In the genomic region with DNA sequence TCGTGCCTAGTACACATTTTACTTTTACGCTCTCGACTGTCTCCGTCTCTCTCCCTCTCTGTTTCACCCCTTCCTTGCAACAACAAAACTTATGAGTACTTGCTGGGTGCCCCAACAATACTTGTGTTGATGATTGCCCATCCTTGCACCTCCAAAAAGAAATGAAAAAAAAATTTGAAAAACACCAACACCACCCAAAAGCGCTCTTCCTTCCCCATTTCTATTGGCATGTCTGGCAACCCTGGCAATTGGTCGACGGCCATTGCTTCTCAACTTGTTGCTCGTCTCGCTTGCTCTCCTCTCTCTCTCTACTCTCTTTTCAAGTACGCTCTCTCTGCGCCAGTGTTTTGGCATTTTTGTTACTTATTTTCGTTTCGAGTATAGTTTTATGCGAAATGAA, we compare ENCODE assay signal across 4 fruit fly cellular contexts.
A peak's percentile ranks its signal among the peaks of the same experiment; 100 is the strongest.
TF ChIP-seq lines count a peak whose summit lies in the region.

No protein-coding gene starts in this region.

TF ChIP-seq in whole organism, adult, 20 proteins besides CTCF, POLR2A, EP300 and RAD21 (continued from another document):
- TF ChIP-seq tj (GFP tag; optimal IDR thresholded peaks at IDR 0.05; lab: Kevin White, UChicago) (no peak), ovo (GFP tag; optimal IDR thresholded peaks at IDR 0.05; lab: Kevin White, UChicago) (no peak), cic (GFP tag; optimal IDR thresholded peaks at IDR 0.05; lab: Kevin White, UChicago) (peak; percentile 22), CG33017 (tag; optimal IDR thresholded peaks at IDR 0.05; lab: Kevin White, UChicago) (peak; percentile 25)

TF ChIP-seq in whole organism, embryonic, 481 proteins besides CTCF, POLR2A, EP300 and RAD21 (continued from another document and continues in another):
- no peak for TF ChIP-seq chif (GFP tag; optimal IDR thresholded peaks at IDR 0.05; lab: Kevin White, UChicago)
- TF ChIP-seq chn (GFP tag; optimal IDR thresholded peaks at IDR 0.05; lab: Kevin White, UChicago): peak; percentile 19
- TF ChIP-seq Hr51 (GFP tag; optimal IDR thresholded peaks at IDR 0.05; lab: Kevin White, UChicago): peak in 1 of 2 experiments; percentile 49
- no peak for TF ChIP-seq CG12299 (tag; optimal IDR thresholded peaks at IDR 0.05; lab: Kevin White, UChicago)
- no peak for TF ChIP-seq tgo (GFP tag; IDR thresholded peaks at IDR 0.05; lab: Robert Waterston, UW)
- peak; percentile 75 for TF ChIP-seq kah (GFP tag; optimal IDR thresholded peaks at IDR 0.05; lab: Kevin White, UChicago)
- no peak for TF ChIP-seq h (optimal IDR thresholded peaks at IDR 0.05; lab: Kevin White, UChicago)
- TF ChIP-seq CG11695 (GFP tag; IDR thresholded peaks at IDR 0.05; lab: Robert Waterston, UW): no peak
- TF ChIP-seq chm (GFP tag; IDR thresholded peaks at IDR 0.05; lab: Robert Waterston, UW): no peak
- TF ChIP-seq Dek (tag; optimal IDR thresholded peaks at IDR 0.05; lab: Kevin White, UChicago): no peak
- TF ChIP-seq ab (GFP tag; optimal IDR thresholded peaks at IDR 0.05; lab: Kevin White, UChicago): no peak
- no peak for TF ChIP-seq NK7.1 (GFP tag; optimal IDR thresholded peaks at IDR 0.05; lab: Kevin White, UChicago)
- no peak for TF ChIP-seq HHEX (GFP tag; optimal IDR thresholded peaks at IDR 0.05; lab: Kevin White, UChicago)
- no peak for TF ChIP-seq wek (GFP tag; optimal IDR thresholded peaks at IDR 0.05; lab: Kevin White, UChicago)
- TF ChIP-seq bsh (GFP tag; optimal IDR thresholded peaks at IDR 0.05; lab: Kevin White, UChicago): peak in 1 of 2 experiments; percentile 12
- TF ChIP-seq Side (GFP tag; optimal IDR thresholded peaks at IDR 0.05; lab: Kevin White, UChicago): peak; percentile 18
- no peak for TF ChIP-seq Antp (GFP tag; optimal IDR thresholded peaks at IDR 0.05; lab: Kevin White, UChicago)
- TF ChIP-seq cg (GFP tag; optimal IDR thresholded peaks at IDR 0.05; lab: Kevin White, UChicago): no peak
- peak; percentile 47; the same call in 1 of the 4 replicates for TF ChIP-seq Dll (GFP tag; IDR thresholded peaks at IDR 0.05; lab: Robert Waterston, UW; ENCODE audit: partially characterized antibody)
- no peak for TF ChIP-seq CG6813 (GFP tag; optimal IDR thresholded peaks at IDR 0.05; lab: Kevin White, UChicago)
- no peak for TF ChIP-seq otp (GFP tag; IDR thresholded peaks at IDR 0.05; lab: Robert Waterston, UW)
- no peak for TF ChIP-seq sug (tag; optimal IDR thresholded peaks at IDR 0.05; lab: Kevin White, UChicago)
- TF ChIP-seq Sox100B (GFP tag; optimal IDR thresholded peaks at IDR 0.05; lab: Kevin White, UChicago): no peak
- no peak for TF ChIP-seq CG17385 (GFP tag; optimal IDR thresholded peaks at IDR 0.05; lab: Kevin White, UChicago)
- TF ChIP-seq Ets97D (GFP tag; optimal IDR thresholded peaks at IDR 0.05; lab: Kevin White, UChicago): no peak
- TF ChIP-seq CG18476 (GFP tag; optimal IDR thresholded peaks at IDR 0.05; lab: Kevin White, UChicago): no peak
- no peak for TF ChIP-seq Dfd (GFP tag; optimal IDR thresholded peaks at IDR 0.05; lab: Kevin White, UChicago)
- peak; percentile 51 for TF ChIP-seq CG13424 (tag; optimal IDR thresholded peaks at IDR 0.05; lab: Kevin White, UChicago)
- TF ChIP-seq CG6654 (GFP tag; optimal IDR thresholded peaks at IDR 0.05; lab: Kevin White, UChicago): no peak
- TF ChIP-seq YL-1 (GFP tag; optimal IDR thresholded peaks at IDR 0.05; lab: Kevin White, UChicago): no peak
- TF ChIP-seq Awh (GFP tag; IDR thresholded peaks at IDR 0.05; lab: Robert Waterston, UW): no peak
- peak; percentile 3 for TF ChIP-seq HLH54F (GFP tag; optimal IDR thresholded peaks at IDR 0.05; lab: Kevin White, UChicago)
- TF ChIP-seq CG6254 (GFP tag; optimal IDR thresholded peaks at IDR 0.05; lab: Kevin White, UChicago): no peak
- TF ChIP-seq CG12155 (GFP tag; optimal IDR thresholded peaks at IDR 0.05; lab: Kevin White, UChicago): peak; percentile 38
- no peak for TF ChIP-seq fu2 (GFP tag; optimal IDR thresholded peaks at IDR 0.05; lab: Kevin White, UChicago)
- TF ChIP-seq CG15514 (GFP tag; optimal IDR thresholded peaks at IDR 0.05; lab: Kevin White, UChicago): peak; percentile 68
- TF ChIP-seq gfzf (GFP tag; optimal IDR thresholded peaks at IDR 0.05; lab: Kevin White, UChicago): peak; percentile 1
- no peak for TF ChIP-seq Bteb2 (GFP tag; optimal IDR thresholded peaks at IDR 0.05; lab: Kevin White, UChicago)
- no peak for TF ChIP-seq CG7372 (GFP tag; IDR thresholded peaks at IDR 0.05; lab: Robert Waterston, UW)
- TF ChIP-seq kay (GFP tag; optimal IDR thresholded peaks at IDR 0.05; lab: Kevin White, UChicago): no peak
- TF ChIP-seq CG31365 (tag; optimal IDR thresholded peaks at IDR 0.05; lab: Kevin White, UChicago): no peak
- TF ChIP-seq CG15479 (GFP tag; optimal IDR thresholded peaks at IDR 0.05; lab: Kevin White, UChicago): no peak
- no peak for TF ChIP-seq CG30020 (tag; optimal IDR thresholded peaks at IDR 0.05; lab: Kevin White, UChicago)

TF ChIP-seq in whole organism, prepupa, 60 proteins besides CTCF, POLR2A, EP300 and RAD21 (continued from another document):
- peak; percentile 19 for TF ChIP-seq dsx (GFP tag; optimal IDR thresholded peaks at IDR 0.05; lab: Kevin White, UChicago; ENCODE audit: poor library complexity, severe bottlenecking)
- no peak for TF ChIP-seq Ets96B (tag; optimal IDR thresholded peaks at IDR 0.05; lab: Kevin White, UChicago)
- no peak for TF ChIP-seq fkh (GFP tag; optimal IDR thresholded peaks at IDR 0.05; lab: Kevin White, UChicago)
- TF ChIP-seq fd59A (GFP tag; optimal IDR thresholded peaks at IDR 0.05; lab: Kevin White, UChicago): no peak
- TF ChIP-seq CG6163 (GFP tag; IDR thresholded peaks at IDR 0.05; lab: Robert Waterston, UW): peak; percentile 45; the same call in 2 of the 3 replicates
- peak; percentile 38 for TF ChIP-seq Sox14 (GFP tag; optimal IDR thresholded peaks at IDR 0.05; lab: Kevin White, UChicago)
- TF ChIP-seq topi (GFP tag; optimal IDR thresholded peaks at IDR 0.05; lab: Kevin White, UChicago): peak; percentile 32
- TF ChIP-seq Hr4 (GFP tag; optimal IDR thresholded peaks at IDR 0.05; lab: Kevin White, UChicago): peak; percentile 11
- peak; percentile 25 for TF ChIP-seq CG9139 (GFP tag; optimal IDR thresholded peaks at IDR 0.05; lab: Kevin White, UChicago)
- no peak for TF ChIP-seq CG10669 (GFP tag; optimal IDR thresholded peaks at IDR 0.05; lab: Kevin White, UChicago)
- TF ChIP-seq ss (GFP tag; optimal IDR thresholded peaks at IDR 0.05; lab: Kevin White, UChicago): peak in 1 of 2 experiments; percentile 12
- TF ChIP-seq lz (GFP tag; optimal IDR thresholded peaks at IDR 0.05; lab: Kevin White, UChicago): no peak
- TF ChIP-seq CG7368 (GFP tag; optimal IDR thresholded peaks at IDR 0.05; lab: Kevin White, UChicago): peak; percentile 59
- TF ChIP-seq CG11902 (GFP tag; optimal IDR thresholded peaks at IDR 0.05; lab: Kevin White, UChicago): no peak
- TF ChIP-seq CG8632 (GFP tag; optimal IDR thresholded peaks at IDR 0.05; lab: Kevin White, UChicago): peak; percentile 36
- TF ChIP-seq net (GFP tag; optimal IDR thresholded peaks at IDR 0.05; lab: Kevin White, UChicago): peak; percentile 39
- peak; percentile 58 for TF ChIP-seq CG6808 (GFP tag; optimal IDR thresholded peaks at IDR 0.05; lab: Kevin White, UChicago)
- peak; percentile 52 for TF ChIP-seq CG34406 (GFP tag; optimal IDR thresholded peaks at IDR 0.05; lab: Kevin White, UChicago)
- TF ChIP-seq Eip93F (GFP tag; optimal IDR thresholded peaks at IDR 0.05; lab: Kevin White, UChicago): no peak
- peak; percentile 25 for TF ChIP-seq Hr39 (GFP tag; optimal IDR thresholded peaks at IDR 0.05; lab: Kevin White, UChicago)
- peak; percentile 49 for TF ChIP-seq esn (GFP tag; optimal IDR thresholded peaks at IDR 0.05; lab: Kevin White, UChicago)
- peak; percentile 33 for TF ChIP-seq OdsH (GFP tag; optimal IDR thresholded peaks at IDR 0.05; lab: Kevin White, UChicago)
- TF ChIP-seq Eip75B (GFP tag; optimal IDR thresholded peaks at IDR 0.05; lab: Kevin White, UChicago): no peak
TF ChIP-seq in whole organism, prepupa: peak in this region for 27.

TF ChIP-seq in whole organism, wandering third instar larva, 38 proteins besides CTCF, POLR2A, EP300 and RAD21 (continued from another document):
- TF ChIP-seq ey (GFP tag; optimal IDR thresholded peaks at IDR 0.05; lab: Kevin White, UChicago) (no peak), psq (GFP tag; optimal IDR thresholded peaks at IDR 0.05; lab: Kevin White, UChicago) (peak; percentile 40), CrebA (GFP tag; optimal IDR thresholded peaks at IDR 0.05; lab: Kevin White, UChicago; ENCODE audit: borderline replicate concordance) (no peak), jim (GFP tag; optimal IDR thresholded peaks at IDR 0.05; lab: Kevin White, UChicago) (peak; percentile 1), Hr78 (GFP tag; optimal IDR thresholded peaks at IDR 0.05; lab: Kevin White, UChicago) (no peak), tai (GFP tag; optimal IDR thresholded peaks at IDR 0.05; lab: Kevin White, UChicago) (no peak), woc (GFP tag; optimal IDR thresholded peaks at IDR 0.05; lab: Kevin White, UChicago) (no peak), HLH106 (tag; optimal IDR thresholded peaks at IDR 0.05; lab: Kevin White, UChicago) (peak; percentile 34), N (GFP tag; optimal IDR thresholded peaks at IDR 0.05; lab: Kevin White, UChicago) (no peak), GATAd (GFP tag; optimal IDR thresholded peaks at IDR 0.05; lab: Kevin White, UChicago) (no peak), lola (GFP tag; optimal IDR thresholded peaks at IDR 0.05; lab: Kevin White, UChicago) (no peak), dl (GFP tag; optimal IDR thresholded peaks at IDR 0.05; lab: Kevin White, UChicago; ENCODE audit: insufficient read depth in 1 of 2, partially characterized antibody in 2 of 2) (peak; percentile 97), CG9705 (GFP tag; optimal IDR thresholded peaks at IDR 0.05; lab: Kevin White, UChicago) (no peak), dsf (GFP tag; optimal IDR thresholded peaks at IDR 0.05; lab: Kevin White, UChicago; ENCODE audit: borderline replicate concordance) (no peak), h (GFP tag; optimal IDR thresholded peaks at IDR 0.05; lab: Kevin White, UChicago) (peak; percentile 29), Sp1 (GFP tag; optimal IDR thresholded peaks at IDR 0.05; lab: Kevin White, UChicago) (peak; percentile 41), br (GFP tag; optimal IDR thresholded peaks at IDR 0.05; lab: Kevin White, UChicago) (no peak), fru (GFP tag; optimal IDR thresholded peaks at IDR 0.05; lab: Kevin White, UChicago) (peak; percentile 31)
